Fruit fly (Drosophila melanogaster): Measurements from ENCODE around the gene Ugt35E1.

- TF ChIP-seq fd85E (GFP tag; optimal IDR thresholded peaks at IDR 0.05) (no peak), net (GFP tag; optimal IDR thresholded peaks at IDR 0.05) (no peak), Sox102F (GFP tag; optimal IDR thresholded peaks at IDR 0.05) (no peak), CG10669 (GFP tag; optimal IDR thresholded peaks at IDR 0.05) (no peak), CG32006 (GFP tag; optimal IDR thresholded peaks at IDR 0.05) (no peak), Gug (GFP tag; IDR thresholded peaks at IDR 0.05) (no peak)
These were observed 43.0 kb upstream of the Ugt35E1 start for dm6 chr3R:11208766-11209331.
